Fruit fly (Drosophila melanogaster) whole organism, embryonic: ENCODE results near the gene RpS15Aa.

Experiments used
- Atf3 ChIP-seq: fragments of 200-800 bp; sonication (Bioruptor generic); optimal IDR thresholded peaks from 3 replicates; lab custom pipeline; 2016; ENCODE audit warnings: missing biosample characterization, missing genetic modification characterization
- Bdp1 ChIP-seq: fragments of 200-800 bp; sonication (Bioruptor generic); optimal IDR thresholded peaks from 3 replicates; lab custom pipeline; 2016; ENCODE audit warnings: missing biosample characterization, missing genetic modification characterization
- CG10366 ChIP-seq: fragments of 200-800 bp; sonication (Bioruptor generic); IDR thresholded peaks from 2 replicates; pipeline ENCODE4 v1.3.6; 2022; ENCODE audit warnings: missing biosample characterization, missing genetic modification characterization
- CG10959 ChIP-seq: fragments of 200-800 bp; sonication (Bioruptor generic); IDR thresholded peaks from 2 replicates; pipeline ENCODE4 v1.3.6; 2022; ENCODE audit warnings: missing biosample characterization, missing genetic modification characterization
- CG11247 ChIP-seq: fragments of 200-800 bp; sonication (Bioruptor generic); IDR thresholded peaks from 2 replicates; pipeline ENCODE4 v1.3.6; 2022; ENCODE audit warnings: missing biosample characterization, missing genetic modification characterization
- CG1233 ChIP-seq: fragments of 200-800 bp; sonication (Bioruptor generic); optimal IDR thresholded peaks from 4 replicates; lab custom pipeline; 2018; ENCODE audit warnings: missing biosample characterization, mild to moderate bottlenecking, missing genetic modification characterization
- CG14860 ChIP-seq: fragments of 200-800 bp; sonication (Bioruptor generic); IDR thresholded peaks from 3 replicates; pipeline ENCODE4 v1.3.6; 2022; ENCODE audit warnings: missing biosample characterization, missing genetic modification characterization; ENCODE audit not compliant: partially characterized antibody
- CG1647 ChIP-seq: fragments of 200-800 bp; sonication (Bioruptor generic); optimal IDR thresholded peaks from 3 replicates; lab custom pipeline; 2016; ENCODE audit warnings: missing biosample characterization, missing genetic modification characterization
- CG16863 ChIP-seq: fragments of 200-800 bp; sonication (Bioruptor generic); optimal IDR thresholded peaks from 3 replicates; lab custom pipeline; 2016; ENCODE audit warnings: missing biosample characterization, missing genetic modification characterization
- CG18476 ChIP-seq: fragments of 200-800 bp; sonication (Bioruptor generic); optimal IDR thresholded peaks from 2 replicates; lab custom pipeline; 2016; ENCODE audit warnings: missing biosample characterization, mild to moderate bottlenecking, missing genetic modification characterization
- CG18764 ChIP-seq: fragments of 200-800 bp; sonication (Bioruptor generic); optimal IDR thresholded peaks from 3 replicates; lab custom pipeline; 2016; ENCODE audit warnings: missing biosample characterization, missing genetic modification characterization
- CG2129 ChIP-seq: fragments of 200-800 bp; sonication (Bioruptor generic); IDR thresholded peaks from 2 replicates; pipeline ENCODE4 v1.3.6; 2022; ENCODE audit warnings: missing biosample characterization, missing genetic modification characterization; ENCODE audit not compliant: partially characterized antibody
- CG34376 ChIP-seq: fragments of 200-800 bp; sonication (Bioruptor generic); optimal IDR thresholded peaks from 2 replicates; lab custom pipeline; 2018; ENCODE audit warnings: missing biosample characterization, mild to moderate bottlenecking, missing genetic modification characterization
- CG3847 ChIP-seq: fragments of 200-800 bp; sonication (Bioruptor generic); IDR thresholded peaks from 2 replicates; pipeline ENCODE4 v1.3.6; 2022; ENCODE audit warnings: missing biosample characterization, missing genetic modification characterization
- CG4328 ChIP-seq: fragments of 200-800 bp; sonication (Bioruptor generic); optimal IDR thresholded peaks from 3 replicates; lab custom pipeline; 2017; ENCODE audit warnings: missing biosample characterization, missing genetic modification reagents, missing genetic modification characterization
- CG4820 ChIP-seq: fragments of 200-800 bp; sonication (Bioruptor generic); optimal IDR thresholded peaks from 3 replicates; lab custom pipeline; 2016; ENCODE audit warnings: missing biosample characterization, missing genetic modification characterization
- CG6175 ChIP-seq: fragments of 200-800 bp; sonication (Bioruptor generic); IDR thresholded peaks from 3 replicates; pipeline ENCODE4 v1.3.6; 2022; ENCODE audit warnings: missing biosample characterization, missing genetic modification characterization
- CG6854 ChIP-seq: fragments of 200-800 bp; sonication (Bioruptor generic); optimal IDR thresholded peaks from 3 replicates; lab custom pipeline; 2017; ENCODE audit warnings: missing biosample characterization, mild to moderate bottlenecking, missing genetic modification characterization
- CG9932 ChIP-seq: fragments of 200-800 bp; sonication (Bioruptor generic); IDR thresholded peaks from 2 replicates; pipeline ENCODE4 v1.3.6; 2022; ENCODE audit warnings: missing biosample characterization, missing genetic modification characterization
- CrebB ChIP-seq: fragments of 200-800 bp; sonication (Bioruptor generic); optimal IDR thresholded peaks from 3 replicates; lab custom pipeline; 2018; ENCODE audit warnings: missing biosample characterization, mild to moderate bottlenecking, missing genetic modification characterization
- Dip2 ChIP-seq: fragments of 200-800 bp; sonication (Bioruptor generic); IDR thresholded peaks from 2 replicates; pipeline ENCODE4 v1.3.6; 2022; ENCODE audit warnings: missing biosample characterization, missing genetic modification characterization
- Doc3 ChIP-seq: fragments of 200-800 bp; sonication (Bioruptor generic); IDR thresholded peaks from 3 replicates; pipeline ENCODE4 v1.3.6; 2022; ENCODE audit warnings: missing biosample characterization, missing genetic modification characterization; ENCODE audit not compliant: partially characterized antibody
- Mad ChIP-seq: fragments of 200-800 bp; sonication (Bioruptor generic); optimal IDR thresholded peaks from 2 replicates; lab custom pipeline; 2016; ENCODE audit warnings: missing biosample characterization, missing genetic modification characterization
- Max ChIP-seq: fragments of 200-800 bp; sonication (Bioruptor generic); optimal IDR thresholded peaks from 2 replicates; lab custom pipeline; 2016; ENCODE audit warnings: missing biosample characterization, mild to moderate bottlenecking, missing genetic modification characterization
- Neu2 ChIP-seq: fragments of 200-800 bp; sonication (Bioruptor generic); optimal IDR thresholded peaks from 3 replicates; lab custom pipeline; 2016; ENCODE audit warnings: missing biosample characterization, missing genetic modification characterization, borderline replicate concordance
- Oli ChIP-seq: fragments of 200-800 bp; sonication (Bioruptor generic); optimal IDR thresholded peaks from 2 replicates; lab custom pipeline; 2018; ENCODE audit warnings: missing biosample characterization, mild to moderate bottlenecking, missing genetic modification characterization, moderate library complexity
- PHDP ChIP-seq: fragments of 200-800 bp; sonication (Bioruptor generic); optimal IDR thresholded peaks from 3 replicates; lab custom pipeline; 2018; ENCODE audit warnings: missing biosample characterization, mild to moderate bottlenecking, missing genetic modification characterization, moderate library complexity
- Side ChIP-seq: fragments of 200-800 bp; sonication (Bioruptor generic); optimal IDR thresholded peaks from 2 replicates; lab custom pipeline; 2016; ENCODE audit warnings: missing biosample characterization, missing genetic modification characterization
- Tbp ChIP-seq: fragments of >200 bp; optimal IDR thresholded peaks from 2 replicates; lab custom pipeline; 2018; ENCODE audit warnings: missing biosample characterization, missing genetic modification characterization
- Usf ChIP-seq: fragments of 200-800 bp; sonication (Bioruptor generic); optimal IDR thresholded peaks from 2 replicates; lab custom pipeline; 2017; ENCODE audit warnings: missing genotype, missing biosample characterization, missing genetic modification characterization
- Vsx1 ChIP-seq: fragments of 200-800 bp; sonication (Bioruptor generic); optimal IDR thresholded peaks from 2 replicates; lab custom pipeline; 2017; ENCODE audit warnings: missing biosample characterization, mild to moderate bottlenecking, missing genetic modification characterization, missing genetic modification reagents
- abd-A ChIP-seq: fragments of 200-800 bp; sonication (Bioruptor generic); optimal IDR thresholded peaks from 3 replicates; lab custom pipeline; 2019; ENCODE audit warnings: missing biosample characterization, mild to moderate bottlenecking, missing genetic modification characterization, moderate library complexity
- ase ChIP-seq: fragments of 200-800 bp; sonication (Bioruptor generic); IDR thresholded peaks from 3 replicates; pipeline ENCODE4 v1.3.6; 2022; ENCODE audit warnings: missing biosample characterization, missing genetic modification characterization
- az2 ChIP-seq: fragments of 200-800 bp; sonication (Bioruptor generic); optimal IDR thresholded peaks from 3 replicates; lab custom pipeline; 2016; ENCODE audit warnings: missing biosample characterization, missing genetic modification characterization
- bcd ChIP-seq: fragments of 200-800 bp; sonication (Bioruptor generic); optimal IDR thresholded peaks from 2 replicates; lab custom pipeline; 2017; ENCODE audit warnings: missing biosample characterization, mild to moderate bottlenecking, missing genetic modification characterization
- dmrt11E ChIP-seq: fragments of 200-800 bp; sonication (Bioruptor generic); optimal IDR thresholded peaks from 3 replicates; lab custom pipeline; 2018; ENCODE audit warnings: missing biosample characterization, mild to moderate bottlenecking, missing genetic modification characterization, moderate library complexity
- en ChIP-seq: fragments of 200-800 bp; sonication (Bioruptor generic); optimal IDR thresholded peaks from 2 replicates; lab custom pipeline; 2016; ENCODE audit warnings: missing biosample characterization, missing genetic modification characterization
- esg ChIP-seq: fragments of 200-800 bp; sonication (Bioruptor generic); conservative IDR thresholded peaks from 2 replicates; pipeline ENCODE4 v1.3.6; 2022; ENCODE audit warnings: missing biosample characterization, missing genetic modification characterization
- ftz-f1 ChIP-seq: fragments of 200-800 bp; sonication (Bioruptor generic); optimal IDR thresholded peaks from 2 replicates; lab custom pipeline; 2016; ENCODE audit warnings: missing biosample characterization, missing genetic modification characterization
- kah ChIP-seq: fragments of 200-800 bp; sonication (Bioruptor generic); optimal IDR thresholded peaks from 2 replicates; lab custom pipeline; 2018; ENCODE audit warnings: missing biosample characterization, mild to moderate bottlenecking, missing genetic modification characterization
- mld ChIP-seq: fragments of 200-800 bp; sonication (Bioruptor generic); IDR thresholded peaks from 3 replicates; pipeline ENCODE4 v1.3.6; 2022; ENCODE audit warnings: missing biosample characterization, missing genetic modification characterization; ENCODE audit not compliant: partially characterized antibody
- prd ChIP-seq, 3 experiments: fragments of >200 bp in 2 of 3; fragments of 200-800 bp in 1 of 3; sonication (Bioruptor generic) in 1 of 3; optimal IDR thresholded peaks in 2 of 3; IDR thresholded peaks in 1 of 3; 2 replicates in 2 of 3; 3 replicates in 1 of 3; pipeline versions ENCODE4 v1.3.6 to Lab custom; 2017 to 2022; ENCODE audit warnings: missing biosample characterization in 1 of 3, missing genetic modification characterization in 1 of 3
- ro ChIP-seq: fragments of 200-800 bp; sonication (Bioruptor generic); IDR thresholded peaks from 2 replicates; pipeline ENCODE4 v1.3.6; 2022; ENCODE audit warnings: missing biosample characterization, missing genetic modification characterization
- so ChIP-seq: fragments of 200-800 bp; sonication (Bioruptor generic); IDR thresholded peaks from 3 replicates; pipeline ENCODE4 v1.3.6; 2022; ENCODE audit warnings: missing biosample characterization, missing genetic modification characterization
- sqz ChIP-seq: fragments of 200-800 bp; sonication (Bioruptor generic); optimal IDR thresholded peaks from 3 replicates; lab custom pipeline; 2018; ENCODE audit warnings: missing biosample characterization, mild to moderate bottlenecking, missing genetic modification characterization
- tna ChIP-seq: fragments of 200-800 bp; sonication (Bioruptor generic); IDR thresholded peaks from 2 replicates; pipeline ENCODE4 v1.3.6; 2022; ENCODE audit warnings: missing biosample characterization, missing genetic modification characterization; ENCODE audit not compliant: partially characterized antibody
- tx ChIP-seq: fragments of 200-800 bp; sonication (Bioruptor generic); optimal IDR thresholded peaks from 2 replicates; lab custom pipeline; 2016; ENCODE audit warnings: missing biosample characterization, missing genetic modification characterization
- unc-4 ChIP-seq: fragments of 200-800 bp; sonication (Bioruptor generic); IDR thresholded peaks from 2 replicates; pipeline ENCODE4 v1.3.6; 2022; ENCODE audit warnings: missing biosample characterization, missing genetic modification characterization; ENCODE audit not compliant: partially characterized antibody
- usp ChIP-seq: fragments of >200 bp; optimal IDR thresholded peaks from 2 replicates; lab custom pipeline; 2017; ENCODE audit warnings: missing biosample characterization, missing genetic modification characterization
- vfl ChIP-seq: fragments of 200-800 bp; sonication (Bioruptor generic); optimal IDR thresholded peaks from 2 replicates; lab custom pipeline; 2016; ENCODE audit warnings: missing biosample characterization, missing genetic modification characterization
- zfh2 ChIP-seq: fragments of 200-800 bp; sonication (Bioruptor generic); optimal IDR thresholded peaks from 2 replicates; lab custom pipeline; 2016; ENCODE audit warnings: missing biosample characterization, missing genetic modification characterization

RpS15Aa gene

DNA sequence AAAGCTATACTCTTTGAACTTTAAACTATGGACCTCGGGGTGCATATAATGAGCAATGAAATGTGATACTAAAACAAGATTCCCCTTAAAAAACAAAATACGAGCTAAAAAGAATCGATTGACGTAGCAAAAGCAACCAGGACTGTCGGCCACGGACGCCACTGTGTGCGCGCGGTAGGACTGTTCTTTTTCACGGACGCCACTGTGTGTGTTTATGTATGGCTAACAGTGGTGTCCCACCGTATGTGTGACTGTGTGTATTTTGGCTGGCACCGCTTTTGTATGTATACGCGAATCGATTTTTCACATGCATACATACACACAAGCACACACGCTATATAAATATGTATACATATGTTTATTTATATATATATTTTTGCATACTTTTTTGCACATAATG lies 46.3 kb upstream of the RpS15Aa start (continued):
- 0 out of 2 replicates have a peak, but pooled peaks have one; percentile 26 for TF ChIP-seq CG10959 (GFP tag; lab: Robert Waterston, UW)
- TF ChIP-seq CG18764 (GFP tag; lab: Kevin White, UChicago) = no peak
- TF ChIP-seq Max (GFP tag; lab: Kevin White, UChicago) = peak; percentile 32
- TF ChIP-seq CG1233 = peak; percentile 28
- TF ChIP-seq ro (GFP tag; lab: Robert Waterston, UW) = no peak
- peak; percentile 43 for TF ChIP-seq CG1647 (GFP tag; lab: Kevin White, UChicago)
- TF ChIP-seq CG4820 (GFP tag; lab: Kevin White, UChicago) = no peak
- no peak for TF ChIP-seq Vsx1 (GFP tag; lab: Kevin White, UChicago)
- TF ChIP-seq Bdp1 (GFP tag; lab: Kevin White, UChicago) = no peak
- TF ChIP-seq CG16863 (GFP tag; lab: Kevin White, UChicago) = peak; percentile 21
- peak; percentile 2 for TF ChIP-seq PHDP
- peak; percentile 41; the same call in 1 of the 2 replicates for TF ChIP-seq CG11247 (GFP tag; lab: Robert Waterston, UW)
- peak; percentile 18 for TF ChIP-seq CG34376 (GFP tag; lab: Kevin White, UChicago)
- no peak for TF ChIP-seq Doc3 (GFP tag; lab: Robert Waterston, UW)
- TF ChIP-seq Mad = no peak
- TF ChIP-seq CG14860 (GFP tag; lab: Robert Waterston, UW) = no peak
- TF ChIP-seq CG6175 = peak; percentile 19; the same call in 1 of the 3 replicates
- TF ChIP-seq abd-A (tag; lab: Kevin White, UChicago) = no peak
- TF ChIP-seq CG9932 (GFP tag; lab: Robert Waterston, UW) = peak; percentile 77
- TF ChIP-seq kah = peak; percentile 17
- TF ChIP-seq tx (GFP tag; lab: Kevin White, UChicago) = peak; percentile 51
- no peak for TF ChIP-seq prd (optimal IDR thresholded peaks at IDR 0.05; lab: Kevin White, UChicago)
- TF ChIP-seq prd (GFP tag; IDR thresholded peaks at IDR 0.05; lab: Robert Waterston, UW) = peak; percentile 65
- TF ChIP-seq CG18476 = no peak
- TF ChIP-seq unc-4 (GFP tag; lab: Robert Waterston, UW) = no peak
- TF ChIP-seq Side = peak; percentile 57
- TF ChIP-seq bcd (GFP tag; lab: Kevin White, UChicago) = peak; percentile 0
- peak; percentile 70 for TF ChIP-seq zfh2 (GFP tag; lab: Kevin White, UChicago)
- TF ChIP-seq CG10366 (GFP tag; lab: Robert Waterston, UW) = peak; percentile 56
- TF ChIP-seq CG2129 (GFP tag; lab: Robert Waterston, UW) = no peak
- TF ChIP-seq ftz-f1 (GFP tag; lab: Kevin White, UChicago) = peak; percentile 60
- no peak for TF ChIP-seq Neu2 (GFP tag; lab: Kevin White, UChicago)
- TF ChIP-seq CrebB = no peak
- TF ChIP-seq so (GFP tag; lab: Robert Waterston, UW) = no peak
- peak; percentile 56 for TF ChIP-seq az2
- no peak for TF ChIP-seq Usf (GFP tag; lab: Kevin White, UChicago)
- no peak for TF ChIP-seq CG4328
- TF ChIP-seq usp (GFP tag; lab: Kevin White, UChicago) = no peak
- no peak for TF ChIP-seq tna (GFP tag; lab: Robert Waterston, UW)
- no peak for TF ChIP-seq Dip2 (GFP tag; lab: Robert Waterston, UW)
- TF ChIP-seq Atf3 (GFP tag; lab: Kevin White, UChicago) = no peak
- no peak for TF ChIP-seq CG6854 (GFP tag; lab: Kevin White, UChicago)
- TF ChIP-seq Oli = peak; percentile 4
- no peak for TF ChIP-seq mld
- peak; percentile 30; the same call in 1 of the 3 replicates for TF ChIP-seq ase (GFP tag; lab: Robert Waterston, UW)
- TF ChIP-seq esg (GFP tag; lab: Robert Waterston, UW) = no peak
- no peak for TF ChIP-seq dmrt11E (tag; lab: Kevin White, UChicago)
- peak; percentile 43 for TF ChIP-seq vfl
- no peak for TF ChIP-seq CG3847 (GFP tag; lab: Robert Waterston, UW)
- TF ChIP-seq sqz (GFP tag; lab: Kevin White, UChicago) = no peak
- no peak for TF ChIP-seq en (GFP tag; lab: Kevin White, UChicago)
- no peak for TF ChIP-seq Tbp
